Fruit fly (Drosophila melanogaster): ENCODE data around the gene CG34447.
A peak's percentile ranks its signal among the peaks of the same experiment; 100 is the strongest.

CG34447 gene

DNA sequence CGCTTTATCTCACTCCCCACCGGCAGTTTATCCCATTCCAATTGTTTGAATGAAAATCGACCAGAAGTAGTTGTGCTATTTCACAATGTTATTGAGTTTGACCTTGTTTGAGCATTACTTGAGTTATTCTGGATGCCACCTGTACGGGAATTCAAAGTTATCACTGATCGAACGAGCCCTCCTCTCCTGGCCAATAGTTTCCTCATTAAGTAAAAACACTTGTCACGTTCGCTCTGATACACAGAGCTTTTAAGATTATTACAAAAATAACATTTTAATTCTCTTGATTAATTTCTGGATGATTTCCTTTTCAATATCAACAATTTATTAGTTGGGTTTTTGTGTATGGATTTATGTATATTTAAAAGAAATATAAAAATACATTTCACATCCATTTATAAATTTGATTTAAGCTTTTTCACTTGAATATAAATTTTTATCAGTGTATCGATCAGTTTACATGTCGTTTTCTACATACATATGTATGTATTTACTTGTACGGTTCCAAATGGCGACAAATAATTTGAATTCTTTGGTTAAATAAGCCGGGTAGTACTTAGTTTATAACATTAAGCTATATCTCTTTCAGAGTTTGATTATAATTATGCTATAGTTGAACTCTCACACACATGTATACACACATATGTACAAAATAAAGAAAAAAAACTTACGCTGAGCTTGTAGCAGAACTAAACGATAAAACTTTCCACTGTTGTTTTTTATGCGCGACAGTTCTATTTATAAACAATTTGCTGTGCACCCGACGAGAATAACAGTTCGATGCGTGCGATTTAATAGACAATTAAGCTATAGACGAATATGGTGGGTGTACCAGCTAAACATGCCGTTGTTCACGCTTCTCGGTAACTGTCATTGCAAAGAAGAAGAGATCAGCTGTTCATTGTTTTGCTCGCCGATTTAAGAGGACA lies 45.7 kb downstream of the CG34447 start, which contains the start of the genes CG3609 and CG15390 (continued):
- peak; percentile 54 for TF ChIP-seq E2f1 (GFP tag; IDR thresholded peaks at IDR 0.05)
- peak; percentile 74; the same call in 2 of the 3 replicates for TF ChIP-seq H15 (GFP tag; IDR thresholded peaks at IDR 0.05)
- peak in 1 of 2 experiments; percentile 39 for TF ChIP-seq Hr78 (GFP tag; optimal IDR thresholded peaks at IDR 0.05)
- peak; percentile 76 for TF ChIP-seq CG4820 (GFP tag; optimal IDR thresholded peaks at IDR 0.05)
- peak; percentile 84 for TF ChIP-seq CG6272 (GFP tag; IDR thresholded peaks at IDR 0.05)
- peak; percentile 99 for TF ChIP-seq Med (GFP tag)
- peak; percentile 57 for TF ChIP-seq CG1233 (GFP tag; optimal IDR thresholded peaks at IDR 0.05)
- TF ChIP-seq dimm (GFP tag; IDR thresholded peaks at IDR 0.05), result no peak
- no peak for TF ChIP-seq CG10274 (GFP tag; optimal IDR thresholded peaks at IDR 0.05)
- TF ChIP-seq lilli (GFP tag; optimal IDR thresholded peaks at IDR 0.05), result peak; percentile 96
- peak; percentile 80 for TF ChIP-seq Atf-2 (GFP tag; optimal IDR thresholded peaks at IDR 0.05)
- peak; percentile 79 for TF ChIP-seq CG17568 (GFP tag; optimal IDR thresholded peaks at IDR 0.05)
- TF ChIP-seq sisA (GFP tag; IDR thresholded peaks at IDR 0.05), result peak; percentile 76
- peak; percentile 62 for TF ChIP-seq CG12236 (GFP tag; optimal IDR thresholded peaks at IDR 0.05)
- TF ChIP-seq CG16779 (GFP tag; IDR thresholded peaks at IDR 0.05), result peak; percentile 92
- peak; percentile 60 for TF ChIP-seq CG7372 (GFP tag; IDR thresholded peaks at IDR 0.05)
- TF ChIP-seq Chrac-16 (GFP tag; optimal IDR thresholded peaks at IDR 0.05), result peak; percentile 83
- TF ChIP-seq Nf-YA (GFP tag; IDR thresholded peaks at IDR 0.05), result peak; percentile 59
- no peak for TF ChIP-seq Lim3 (GFP tag; IDR thresholded peaks at IDR 0.05)
- TF ChIP-seq CG6689 (GFP tag; IDR thresholded peaks at IDR 0.05), result peak; percentile 47
- TF ChIP-seq D (optimal IDR thresholded peaks at IDR 0.05), result no peak
- peak; percentile 2 for TF ChIP-seq D (GFP tag; optimal IDR thresholded peaks at IDR 0.05)
- TF ChIP-seq slou (GFP tag; optimal IDR thresholded peaks at IDR 0.05), result peak; percentile 51
- TF ChIP-seq Dref (GFP tag; IDR thresholded peaks at IDR 0.05), result peak; percentile 50
- peak; percentile 86 for TF ChIP-seq NfI (GFP tag; optimal IDR thresholded peaks at IDR 0.05)
- TF ChIP-seq CG33557 (GFP tag; optimal IDR thresholded peaks at IDR 0.05), result peak; percentile 21
- peak; percentile 56 for TF ChIP-seq CG9437 (GFP tag; optimal IDR thresholded peaks at IDR 0.05)
- no peak for TF ChIP-seq br (optimal IDR thresholded peaks at IDR 0.05)
- no peak for TF ChIP-seq CG7745 (tag; optimal IDR thresholded peaks at IDR 0.05)
- TF ChIP-seq CG10959 (GFP tag; IDR thresholded peaks at IDR 0.05), result peak; percentile 67; the same call in 1 of the 2 replicates
- peak; percentile 63; the same call in 1 of the 2 replicates for TF ChIP-seq ara (GFP tag; IDR thresholded peaks at IDR 0.05)
- TF ChIP-seq B-H2 (GFP tag; optimal IDR thresholded peaks at IDR 0.05), result peak; percentile 98
- peak; percentile 93 for TF ChIP-seq HLH54F (GFP tag; optimal IDR thresholded peaks at IDR 0.05)
- no peak for TF ChIP-seq croc (GFP tag; conservative IDR thresholded peaks at IDR 0.05)
- TF ChIP-seq CG10209 (GFP tag; optimal IDR thresholded peaks at IDR 0.05), result peak; percentile 57
- peak; percentile 45 for TF ChIP-seq Ssrp (tag; optimal IDR thresholded peaks at IDR 0.05)
- peak; percentile 91 for TF ChIP-seq CG33213 (GFP tag; optimal IDR thresholded peaks at IDR 0.05)
- no peak for TF ChIP-seq klu (GFP tag; IDR thresholded peaks at IDR 0.05)
- peak; percentile 85 for TF ChIP-seq Dad (GFP tag; optimal IDR thresholded peaks at IDR 0.05)
- peak; percentile 88 for TF ChIP-seq CG18599 (GFP tag; optimal IDR thresholded peaks at IDR 0.05)
- TF ChIP-seq wor (GFP tag; IDR thresholded peaks at IDR 0.05), result peak; percentile 9; the same call in 1 of the 2 replicates
- peak; percentile 77 for TF ChIP-seq CG12071 (GFP tag; optimal IDR thresholded peaks at IDR 0.05)
- peak; percentile 78 for TF ChIP-seq emc (GFP tag; optimal IDR thresholded peaks at IDR 0.05)
- TF ChIP-seq CG4360 (GFP tag; IDR thresholded peaks at IDR 0.05), result no peak
- TF ChIP-seq CG7271 (tag; optimal IDR thresholded peaks at IDR 0.05), result no peak
- TF ChIP-seq luna (GFP tag; optimal IDR thresholded peaks at IDR 0.05), result peak; percentile 81
- peak; percentile 59 for TF ChIP-seq org-1 (GFP tag; optimal IDR thresholded peaks at IDR 0.05)
- TF ChIP-seq E2f2 (GFP tag; IDR thresholded peaks at IDR 0.05), result peak; percentile 58
- peak; percentile 17; the same call in 1 of the 2 replicates for TF ChIP-seq Bgb (GFP tag; IDR thresholded peaks at IDR 0.05; ENCODE audit: partially characterized antibody)

Measured in whole organism, embryonic.